Fruit fly (Drosophila melanogaster): ENCODE measurements around the gene CG15155.

DNA sequence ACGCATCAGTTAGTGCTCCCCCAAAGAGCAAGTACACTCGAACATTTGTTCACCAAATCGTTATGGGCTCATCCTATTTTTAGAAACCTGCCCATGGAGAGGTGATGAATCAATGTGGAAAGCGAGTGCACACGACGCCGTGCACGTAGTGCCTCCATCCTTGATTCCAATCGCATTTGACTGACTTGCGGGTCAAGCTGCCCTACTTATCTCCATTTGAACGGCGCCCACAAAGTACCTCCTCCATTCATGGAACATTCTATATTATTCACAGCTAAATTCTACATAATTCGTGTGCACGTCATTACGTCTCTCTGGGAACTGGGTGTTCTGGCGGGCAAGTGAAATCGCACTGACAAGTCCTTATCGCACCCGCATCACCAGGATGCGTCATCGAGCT is 11.5 kb upstream of the CG15155 start:
- TF ChIP-seq OdsH (GFP tag; optimal IDR thresholded peaks at IDR 0.05) (no peak), Dif (GFP tag; optimal IDR thresholded peaks at IDR 0.05; ENCODE audit: partially characterized antibody) (no peak), dmrt93B (GFP tag; optimal IDR thresholded peaks at IDR 0.05) (no peak), Sp1 (GFP tag; optimal IDR thresholded peaks at IDR 0.05) (no peak), Myc (optimal IDR thresholded peaks at IDR 0.05) (no peak), foxo (GFP tag; optimal IDR thresholded peaks at IDR 0.05) (no peak), rgr (GFP tag; optimal IDR thresholded peaks at IDR 0.05) (no peak)
